Fruit fly (Drosophila melanogaster): ENCODE results near the gene CG31908.

Gene CG31908

DNA sequence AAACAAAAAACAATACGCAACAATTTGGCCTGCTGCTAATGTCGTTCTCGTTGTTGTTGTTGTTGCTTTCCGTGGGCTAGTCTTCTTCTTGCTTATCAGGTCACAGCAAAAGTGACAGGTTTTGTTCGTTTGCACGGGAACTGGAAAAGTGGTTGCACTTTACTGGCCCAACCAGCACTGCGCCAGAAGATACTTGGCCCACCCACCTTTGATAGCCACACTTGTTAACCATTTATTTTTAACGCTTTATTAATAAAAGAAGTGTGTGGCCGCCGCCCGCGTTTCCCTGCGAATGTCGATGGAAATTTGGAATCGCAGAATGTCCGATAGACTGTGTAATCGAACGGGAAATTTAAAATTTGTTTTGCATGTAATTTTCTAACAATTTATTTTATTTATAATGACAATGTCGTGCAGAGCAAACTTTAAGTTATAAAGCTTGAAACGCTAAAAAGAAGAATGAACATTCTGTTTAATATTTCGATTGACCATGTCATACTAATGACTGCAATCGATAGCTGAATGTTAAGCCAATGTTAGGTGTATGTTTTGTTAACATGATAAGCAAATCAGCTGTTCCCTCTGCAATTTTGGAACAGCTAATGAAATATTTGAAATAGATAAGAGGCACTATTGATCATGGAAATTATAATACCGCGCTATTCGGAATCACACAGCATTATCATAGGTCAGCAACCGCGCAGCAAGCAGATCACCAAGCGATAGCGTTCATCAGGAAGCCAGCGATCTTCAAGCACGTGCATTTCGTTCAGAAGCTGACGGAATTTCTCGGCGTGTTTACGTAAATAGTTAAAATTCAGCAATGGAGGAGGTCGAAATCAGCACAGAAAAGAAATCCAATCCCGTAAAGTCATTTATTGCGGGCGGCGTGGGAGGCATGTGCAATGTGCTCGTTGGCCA lies at the start of gene CG31908, which contains the start of gene MME1:
Gene CG31908, minus strand, starts transcription at position 402 of the 921 bp plus-strand sequence.
Gene MME1, plus strand, starts transcription at position 539 of the 921 bp plus-strand sequence.
- TF ChIP-seq pan (optimal IDR thresholded peaks at IDR 0.05) (no peak), Sp1 (GFP tag; optimal IDR thresholded peaks at IDR 0.05) (peak; percentile 23), tai (GFP tag; optimal IDR thresholded peaks at IDR 0.05) (peak; percentile 82), Jra (GFP tag; optimal IDR thresholded peaks at IDR 0.05) (peak; percentile 81), rgr (GFP tag; optimal IDR thresholded peaks at IDR 0.05) (peak; percentile 66), Vsx2 (GFP tag; optimal IDR thresholded peaks at IDR 0.05; ENCODE audit: partially characterized antibody) (no peak), N (GFP tag; optimal IDR thresholded peaks at IDR 0.05) (no peak), Dif (GFP tag; optimal IDR thresholded peaks at IDR 0.05; ENCODE audit: partially characterized antibody) (no peak), br (GFP tag; optimal IDR thresholded peaks at IDR 0.05) (peak; percentile 58), h (GFP tag; optimal IDR thresholded peaks at IDR 0.05) (peak; percentile 54), fru (GFP tag; optimal IDR thresholded peaks at IDR 0.05) (peak; percentile 59), dmrt93B (GFP tag; optimal IDR thresholded peaks at IDR 0.05) (no peak), jim (GFP tag; optimal IDR thresholded peaks at IDR 0.05) (no peak), OdsH (GFP tag; optimal IDR thresholded peaks at IDR 0.05) (peak; percentile 41), Hr83 (GFP tag; optimal IDR thresholded peaks at IDR 0.05; ENCODE audit: poor library complexity, severe bottlenecking) (peak; percentile 84), usp (GFP tag; optimal IDR thresholded peaks at IDR 0.05) (no peak), psq (GFP tag; optimal IDR thresholded peaks at IDR 0.05) (peak; percentile 51), dl (GFP tag; optimal IDR thresholded peaks at IDR 0.05; ENCODE audit: insufficient read depth in 1 of 2, partially characterized antibody in 2 of 2) (no peak), woc (GFP tag; optimal IDR thresholded peaks at IDR 0.05) (no peak), foxo (GFP tag; optimal IDR thresholded peaks at IDR 0.05) (peak in 1 of 2 experiments; percentile 63), sv (GFP tag; optimal IDR thresholded peaks at IDR 0.05) (peak; percentile 20), dsf (GFP tag; optimal IDR thresholded peaks at IDR 0.05; ENCODE audit: borderline replicate concordance) (peak; percentile 45), Mio (GFP tag; optimal IDR thresholded peaks at IDR 0.05) (no peak), GATAd (GFP tag; optimal IDR thresholded peaks at IDR 0.05) (peak; percentile 80), HLH106 (tag; optimal IDR thresholded peaks at IDR 0.05) (peak; percentile 3), Myc (optimal IDR thresholded peaks at IDR 0.05) (peak; percentile 40), Abd-B (GFP tag; optimal IDR thresholded peaks at IDR 0.05) (no peak), sage (GFP tag; optimal IDR thresholded peaks at IDR 0.05) (peak; percentile 54), CrebA (GFP tag; optimal IDR thresholded peaks at IDR 0.05; ENCODE audit: borderline replicate concordance) (no peak), Rel (GFP tag; optimal IDR thresholded peaks at IDR 0.05) (no peak), Rel (tag; optimal IDR thresholded peaks at IDR 0.05) (no peak), Hnf4 (GFP tag; optimal IDR thresholded peaks at IDR 0.05) (peak; percentile 45), lola (GFP tag; optimal IDR thresholded peaks at IDR 0.05) (no peak), brk (GFP tag; optimal IDR thresholded peaks at IDR 0.05) (peak; percentile 42), Hr78 (GFP tag; optimal IDR thresholded peaks at IDR 0.05) (no peak), CG9705 (GFP tag; optimal IDR thresholded peaks at IDR 0.05) (no peak), CG32264 (GFP tag; optimal IDR thresholded peaks at IDR 0.05) (peak; percentile 32), ey (GFP tag; optimal IDR thresholded peaks at IDR 0.05) (peak; percentile 65), Dfd (GFP tag; optimal IDR thresholded peaks at IDR 0.05) (no peak)

DNA sequence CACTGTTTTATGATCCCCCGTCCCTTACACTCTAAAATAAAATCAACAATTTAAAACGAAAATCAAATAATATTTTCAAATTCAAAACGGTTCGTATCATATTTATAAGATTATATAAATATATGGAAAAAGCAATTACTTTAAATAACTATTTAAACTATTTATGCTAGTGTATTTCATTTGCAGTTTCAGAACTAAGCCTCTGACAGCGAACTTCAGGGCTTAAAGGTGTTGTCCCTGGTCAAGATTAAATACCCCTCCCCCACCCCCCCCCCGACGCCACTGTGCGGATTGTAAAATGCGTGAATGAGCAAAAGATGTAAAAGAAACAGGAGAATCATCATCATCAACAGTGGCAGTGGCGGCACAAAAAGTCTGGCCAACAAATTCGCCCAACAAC lies 49.6 kb upstream of the CG31908 start:
- TF ChIP-seq usp (GFP tag; optimal IDR thresholded peaks at IDR 0.05) (no peak), dl (GFP tag; optimal IDR thresholded peaks at IDR 0.05; ENCODE audit: insufficient read depth in 1 of 2, partially characterized antibody in 2 of 2) (no peak), OdsH (GFP tag; optimal IDR thresholded peaks at IDR 0.05) (no peak), jim (GFP tag; optimal IDR thresholded peaks at IDR 0.05) (no peak), Sp1 (GFP tag; optimal IDR thresholded peaks at IDR 0.05) (no peak), HLH106 (tag; optimal IDR thresholded peaks at IDR 0.05) (no peak), tai (GFP tag; optimal IDR thresholded peaks at IDR 0.05) (no peak), CG9705 (GFP tag; optimal IDR thresholded peaks at IDR 0.05) (no peak), ey (GFP tag; optimal IDR thresholded peaks at IDR 0.05) (no peak), pan (optimal IDR thresholded peaks at IDR 0.05) (no peak), woc (GFP tag; optimal IDR thresholded peaks at IDR 0.05) (no peak), rgr (GFP tag; optimal IDR thresholded peaks at IDR 0.05) (no peak), foxo (GFP tag; optimal IDR thresholded peaks at IDR 0.05) (no peak), CG32264 (GFP tag; optimal IDR thresholded peaks at IDR 0.05) (no peak)
